Comparison of ENCODE assay signal across 3 fruit fly cellular contexts in genomic region chr2L:10748218-10748617, dm6.
A peak's percentile ranks its signal among the peaks of the same experiment; 100 is the strongest.
TF ChIP-seq lines count a peak whose summit lies in the region.

No protein-coding gene starts in this region.

- TF ChIP-seq CTCF in whole organism, embryonic (GFP tag; optimal IDR thresholded peaks at IDR 0.05; lab: Kevin White, UChicago): no peak

TF ChIP-seq in whole organism, embryonic, 481 proteins besides CTCF, POLR2A, EP300 and RAD21 (continues in another document):
- no peak for TF ChIP-seq BtbVII (GFP tag; optimal IDR thresholded peaks at IDR 0.05; lab: Kevin White, UChicago)
- no peak for TF ChIP-seq Rfx (GFP tag; IDR thresholded peaks at IDR 0.05; lab: Robert Waterston, UW)
- TF ChIP-seq CG2875 (GFP tag; optimal IDR thresholded peaks at IDR 0.05; lab: Kevin White, UChicago): no peak
- TF ChIP-seq Nf-YA (GFP tag; IDR thresholded peaks at IDR 0.05; lab: Robert Waterston, UW): no peak
- TF ChIP-seq row (GFP tag; IDR thresholded peaks at IDR 0.05; lab: Robert Waterston, UW): 0 out of 3 replicates have a peak, but pooled peaks have one; percentile 14
- TF ChIP-seq CG17328 (GFP tag; IDR thresholded peaks at IDR 0.05; lab: Robert Waterston, UW): peak; percentile 23; the same call in 1 of the 2 replicates
- peak; percentile 61; the same call in 1 of the 2 replicates for TF ChIP-seq Drgx (GFP tag; IDR thresholded peaks at IDR 0.05; lab: Robert Waterston, UW)
- TF ChIP-seq bigmax (GFP tag; optimal IDR thresholded peaks at IDR 0.05; lab: Kevin White, UChicago): no peak
- TF ChIP-seq CG2199 (GFP tag; IDR thresholded peaks at IDR 0.05; lab: Robert Waterston, UW): 0 out of 3 replicates have a peak, but pooled peaks have one; percentile 21
- TF ChIP-seq ATbp (GFP tag; optimal IDR thresholded peaks at IDR 0.05; lab: Kevin White, UChicago): peak; percentile 29
- TF ChIP-seq CG5180 (GFP tag; optimal IDR thresholded peaks at IDR 0.05; lab: Kevin White, UChicago): peak; percentile 78
- TF ChIP-seq CG4328 (GFP tag; optimal IDR thresholded peaks at IDR 0.05; lab: Kevin White, UChicago): no peak
- TF ChIP-seq CG18599 (GFP tag; optimal IDR thresholded peaks at IDR 0.05; lab: Kevin White, UChicago): no peak
- peak; percentile 14 for TF ChIP-seq CG2712 (tag; optimal IDR thresholded peaks at IDR 0.05; lab: Kevin White, UChicago)
- TF ChIP-seq crol (GFP tag; IDR thresholded peaks at IDR 0.05; lab: Robert Waterston, UW): no peak
- no peak for TF ChIP-seq Ets97D (GFP tag; optimal IDR thresholded peaks at IDR 0.05; lab: Kevin White, UChicago)
- 0 out of 2 replicates have a peak, but pooled peaks have one; percentile 5 for TF ChIP-seq CG14667 (GFP tag; IDR thresholded peaks at IDR 0.05; lab: Robert Waterston, UW)
- TF ChIP-seq Sox102F (GFP tag; optimal IDR thresholded peaks at IDR 0.05; lab: Kevin White, UChicago): peak; percentile 32
- TF ChIP-seq maf-S (GFP tag; optimal IDR thresholded peaks at IDR 0.05; lab: Kevin White, UChicago): no peak
- no peak for TF ChIP-seq hkb (optimal IDR thresholded peaks at IDR 0.05; lab: Kevin White, UChicago)
- TF ChIP-seq hkb (GFP tag; IDR thresholded peaks at IDR 0.05; lab: Robert Waterston, UW): 0 out of 2 replicates have a peak, but pooled peaks have one; percentile 13
- TF ChIP-seq Pdp1 (GFP tag; optimal IDR thresholded peaks at IDR 0.05; lab: Kevin White, UChicago): peak in 1 of 2 experiments; percentile 45
- 0 out of 3 replicates have a peak, but pooled peaks have one; percentile 13 for TF ChIP-seq ase (GFP tag; IDR thresholded peaks at IDR 0.05; lab: Robert Waterston, UW)
- TF ChIP-seq Asciz (GFP tag; optimal IDR thresholded peaks at IDR 0.05; lab: Kevin White, UChicago): peak; percentile 4
- peak; percentile 49; the same call in 1 of the 2 replicates for TF ChIP-seq Xrp1 (GFP tag; IDR thresholded peaks at IDR 0.05; lab: Robert Waterston, UW)
- TF ChIP-seq ap (GFP tag; IDR thresholded peaks at IDR 0.05; lab: Robert Waterston, UW): 0 out of 2 replicates have a peak, but pooled peaks have one; percentile 8
- peak; percentile 26 for TF ChIP-seq Blimp-1 (GFP tag; optimal IDR thresholded peaks at IDR 0.05; lab: Kevin White, UChicago)
- 0 out of 2 replicates have a peak, but pooled peaks have one; percentile 18 for TF ChIP-seq CG4360 (GFP tag; IDR thresholded peaks at IDR 0.05; lab: Robert Waterston, UW)

TF ChIP-seq in whole organism, prepupa, 60 proteins besides CTCF, POLR2A, EP300 and RAD21 (continues in another document):
- TF ChIP-seq fd85E (GFP tag; optimal IDR thresholded peaks at IDR 0.05; lab: Kevin White, UChicago): no peak
- TF ChIP-seq Hr39 (GFP tag; optimal IDR thresholded peaks at IDR 0.05; lab: Kevin White, UChicago): peak; percentile 10
- no peak for TF ChIP-seq CG8632 (GFP tag; optimal IDR thresholded peaks at IDR 0.05; lab: Kevin White, UChicago)
- no peak for TF ChIP-seq CG34406 (GFP tag; optimal IDR thresholded peaks at IDR 0.05; lab: Kevin White, UChicago)
- TF ChIP-seq vri (GFP tag; optimal IDR thresholded peaks at IDR 0.05; lab: Kevin White, UChicago): no peak
- TF ChIP-seq Eip93F (GFP tag; optimal IDR thresholded peaks at IDR 0.05; lab: Kevin White, UChicago): no peak
- TF ChIP-seq eg (GFP tag; IDR thresholded peaks at IDR 0.05; lab: Robert Waterston, UW): peak; percentile 80
- no peak for TF ChIP-seq CG10669 (GFP tag; optimal IDR thresholded peaks at IDR 0.05; lab: Kevin White, UChicago)
- peak; percentile 56 for TF ChIP-seq net (GFP tag; optimal IDR thresholded peaks at IDR 0.05; lab: Kevin White, UChicago)
- TF ChIP-seq Ets96B (tag; optimal IDR thresholded peaks at IDR 0.05; lab: Kevin White, UChicago): no peak
- no peak for TF ChIP-seq CG8319 (GFP tag; optimal IDR thresholded peaks at IDR 0.05; lab: Kevin White, UChicago)
- TF ChIP-seq Eip78C (GFP tag; lab: Kevin White, UChicago): peak; percentile 80
- no peak for TF ChIP-seq esn (GFP tag; optimal IDR thresholded peaks at IDR 0.05; lab: Kevin White, UChicago)
- no peak for TF ChIP-seq pdm3 (GFP tag; optimal IDR thresholded peaks at IDR 0.05; lab: Kevin White, UChicago)
- no peak for TF ChIP-seq CG6854 (GFP tag; optimal IDR thresholded peaks at IDR 0.05; lab: Kevin White, UChicago)
- peak; percentile 65; the same call in 1 of the 3 replicates for TF ChIP-seq CG6163 (GFP tag; IDR thresholded peaks at IDR 0.05; lab: Robert Waterston, UW)
- TF ChIP-seq topi (GFP tag; optimal IDR thresholded peaks at IDR 0.05; lab: Kevin White, UChicago): no peak
- no peak for TF ChIP-seq CG16779 (tag; optimal IDR thresholded peaks at IDR 0.05; lab: Kevin White, UChicago)
- TF ChIP-seq CG7368 (GFP tag; optimal IDR thresholded peaks at IDR 0.05; lab: Kevin White, UChicago): no peak
- no peak for TF ChIP-seq CG6808 (GFP tag; optimal IDR thresholded peaks at IDR 0.05; lab: Kevin White, UChicago)
- TF ChIP-seq CG6792 (GFP tag; optimal IDR thresholded peaks at IDR 0.05; lab: Kevin White, UChicago): no peak
- TF ChIP-seq Lpt (GFP tag; optimal IDR thresholded peaks at IDR 0.05; lab: Kevin White, UChicago): peak; percentile 35
- no peak for TF ChIP-seq Met (GFP tag; optimal IDR thresholded peaks at IDR 0.05; lab: Kevin White, UChicago)
- no peak for TF ChIP-seq Ets21C (GFP tag; optimal IDR thresholded peaks at IDR 0.05; lab: Kevin White, UChicago)
- TF ChIP-seq CG3032 (tag; optimal IDR thresholded peaks at IDR 0.05; lab: Kevin White, UChicago): no peak
- TF ChIP-seq spab (GFP tag; optimal IDR thresholded peaks at IDR 0.05; lab: Kevin White, UChicago): no peak
- no peak for TF ChIP-seq dac (GFP tag; optimal IDR thresholded peaks at IDR 0.05; lab: Kevin White, UChicago)
- no peak for TF ChIP-seq Blimp-1 (GFP tag; optimal IDR thresholded peaks at IDR 0.05; lab: Kevin White, UChicago)
- no peak for TF ChIP-seq Smox (GFP tag; optimal IDR thresholded peaks at IDR 0.05; lab: Kevin White, UChicago)
- no peak for TF ChIP-seq ss (GFP tag; optimal IDR thresholded peaks at IDR 0.05; lab: Kevin White, UChicago)
- no peak for TF ChIP-seq CG1621 (tag; optimal IDR thresholded peaks at IDR 0.05; lab: Kevin White, UChicago)
- peak in 1 of 2 experiments; percentile 39 for TF ChIP-seq salr (GFP tag; optimal IDR thresholded peaks at IDR 0.05; lab: Kevin White, UChicago)
- TF ChIP-seq lz (GFP tag; optimal IDR thresholded peaks at IDR 0.05; lab: Kevin White, UChicago): peak; percentile 7
- peak; percentile 21 for TF ChIP-seq cyc (GFP tag; optimal IDR thresholded peaks at IDR 0.05; lab: Kevin White, UChicago)

TF ChIP-seq in whole organism, pupa, 21 proteins besides CTCF, POLR2A, EP300 and RAD21:
- peak; percentile 50 for TF ChIP-seq CG8301 (tag; optimal IDR thresholded peaks at IDR 0.05; lab: Kevin White, UChicago)
- peak; percentile 4 for TF ChIP-seq CG17806 (tag; optimal IDR thresholded peaks at IDR 0.05; lab: Kevin White, UChicago)
- no peak for TF ChIP-seq CG14655 (GFP tag; optimal IDR thresholded peaks at IDR 0.05; lab: Kevin White, UChicago)
- TF ChIP-seq Snoo (tag; optimal IDR thresholded peaks at IDR 0.05; lab: Kevin White, UChicago): no peak
- TF ChIP-seq EcR (GFP tag; optimal IDR thresholded peaks at IDR 0.05; lab: Kevin White, UChicago): no peak
- peak; percentile 74 for TF ChIP-seq CG32121 (GFP tag; IDR thresholded peaks at IDR 0.05; lab: Robert Waterston, UW)
- TF ChIP-seq Ets98B (GFP tag; IDR thresholded peaks at IDR 0.05; lab: Robert Waterston, UW): peak; percentile 56

Comparison
In these comparisons a context has a peak if more than half of its experiments do, and no peak if none do; other contexts are left out.
1. Of the 7 proteins assayed by ChIP-seq in both whole organism, embryonic and whole organism, prepupa: peak only in whole organism, embryonic: Blimp-1 and Sox102F; only in whole organism, prepupa: Gug, Hr39 and Lpt; in both: none; in neither: 2.